Worm (Caenorhabditis elegans) whole organism, late embryonic: ENCODE data around the gene dlat-2.

Experiments used
- ceh-2 ChIP-seq: sonication (generic microtip); optimal IDR thresholded peaks from 2 replicates; lab custom pipeline; 2016; ENCODE audit warnings: missing genotype, missing genetic modification characterization, missing compliant biosample characterization
- ceh-24 ChIP-seq: sonication (generic microtip); optimal IDR thresholded peaks from 2 replicates; lab custom pipeline; 2016; ENCODE audit warnings: mild to moderate bottlenecking, missing genetic modification characterization, missing compliant biosample characterization
- ceh-45 ChIP-seq: fragments of 200-800 bp; sonication (Bioruptor generic); IDR thresholded peaks from 2 replicates; pipeline ENCODE4 v1.3.6; 2022; ENCODE audit warnings: missing genetic modification reagents, missing genetic modification characterization, missing compliant biosample characterization
- elt-2 ChIP-seq: sonication (generic microtip); optimal IDR thresholded peaks from 2 replicates; lab custom pipeline; 2016; ENCODE audit warnings: missing genetic modification reagents, missing genetic modification characterization, missing compliant biosample characterization
- ref-2 ChIP-seq: sonication (generic microtip); optimal IDR thresholded peaks from 2 replicates; lab custom pipeline; 2016; ENCODE audit warnings: missing genetic modification characterization, missing compliant biosample characterization
- sdc-2 ChIP-seq: sonication (generic microtip); optimal IDR thresholded peaks from 2 replicates; lab custom pipeline; 2016; ENCODE audit warnings: missing genotype, missing genetic modification characterization, missing compliant biosample characterization
- tbx-2 ChIP-seq: sonication (generic microtip); optimal IDR thresholded peaks from 2 replicates; lab custom pipeline; 2016; ENCODE audit warnings: missing genetic modification characterization, missing compliant biosample characterization
- ttx-3 ChIP-seq: sonication (generic microtip); optimal IDR thresholded peaks from 2 replicates; lab custom pipeline; 2016; ENCODE audit warnings: missing genetic modification reagents, missing genetic modification characterization, missing compliant biosample characterization
- ztf-16 ChIP-seq: sonication (generic microtip); optimal IDR thresholded peaks from 2 replicates; lab custom pipeline; 2017; ENCODE audit warnings: missing genetic modification characterization, missing compliant biosample characterization

ce11 chrIV:17427423-17427822, 47.0 kb downstream of the dlat-2 start, which contains the start of gene C06A12.3:
- TF ChIP-seq ttx-3 (tag; lab: Kevin White, UChicago): no peak
- no peak for TF ChIP-seq ref-2
- TF ChIP-seq ceh-24: no peak
- no peak for TF ChIP-seq sdc-2 (tag; lab: Kevin White, UChicago)
- no peak for TF ChIP-seq elt-2 (tag; lab: Kevin White, UChicago)
- no peak for TF ChIP-seq ztf-16 (tag; lab: Kevin White, UChicago)
- TF ChIP-seq ceh-45: no peak
- no peak for TF ChIP-seq tbx-2
- no peak for TF ChIP-seq ceh-2 (tag; lab: Kevin White, UChicago)
